Fruit fly (Drosophila melanogaster) whole organism, pupa: ENCODE measurements around the gene Arpc2.
A peak's percentile ranks its signal among the peaks of the same experiment; 100 is the strongest.

ENCODE experiments used
- CG14655 ChIP-seq: fragments of 200-800 bp; sonication (Bioruptor generic); optimal IDR thresholded peaks from 3 replicates; lab custom pipeline; 2017; ENCODE audit warnings: mild to moderate bottlenecking, missing biosample characterization, missing genetic modification reagents, missing genetic modification characterization
- CG34367 ChIP-seq: fragments of 200-800 bp; sonication (Bioruptor generic); optimal IDR thresholded peaks from 2 replicates; lab custom pipeline; 2018; ENCODE audit warnings: missing biosample characterization, mild to moderate bottlenecking, missing genetic modification characterization
- Pif1A ChIP-seq: fragments of 200-800 bp; sonication (Bioruptor generic); optimal IDR thresholded peaks from 3 replicates; lab custom pipeline; 2016; ENCODE audit warnings: missing biosample characterization, missing genetic modification characterization
- Pif1B ChIP-seq: fragments of 200-800 bp; sonication (Bioruptor generic); optimal IDR thresholded peaks from 3 replicates; lab custom pipeline; 2016; ENCODE audit warnings: missing biosample characterization, missing genetic modification characterization
- gl ChIP-seq: fragments of 200-800 bp; sonication (Bioruptor generic); optimal IDR thresholded peaks from 2 replicates; lab custom pipeline; 2018; ENCODE audit warnings: missing biosample characterization, mild to moderate bottlenecking, missing genetic modification characterization

dm6 chr2L:20381329-20381728, 35.5 kb upstream of the Arpc2 start:
- peak; percentile 61 for TF ChIP-seq gl (tag; lab: Kevin White, UChicago)
- peak; percentile 77 for TF ChIP-seq CG34367 (tag; lab: Kevin White, UChicago)
- TF ChIP-seq CG14655, result peak; percentile 80
- TF ChIP-seq Pif1B (GFP tag; lab: Kevin White, UChicago), result peak; percentile 65
- peak; percentile 70 for TF ChIP-seq Pif1A
